Fruit fly (Drosophila melanogaster): Measurements from ENCODE around the gene Cpr65Ec.

Gene Cpr65Ec

dm6 chr3L:7113010-7113409, 20.0 kb downstream of the Cpr65Ec start (continued):
- peak; percentile 60 for TF ChIP-seq achi (GFP tag; optimal IDR thresholded peaks at IDR 0.05)
- TF ChIP-seq Met (GFP tag; optimal IDR thresholded peaks at IDR 0.05), result peak; percentile 75
- no peak for TF ChIP-seq CG6854 (GFP tag; optimal IDR thresholded peaks at IDR 0.05)
- peak; percentile 12 for TF ChIP-seq CG8319 (GFP tag; optimal IDR thresholded peaks at IDR 0.05)
- peak; percentile 37 for TF ChIP-seq CG32006 (GFP tag; optimal IDR thresholded peaks at IDR 0.05)
- TF ChIP-seq Lpt (GFP tag; optimal IDR thresholded peaks at IDR 0.05), result no peak
- no peak for TF ChIP-seq CG11762 (GFP tag; optimal IDR thresholded peaks at IDR 0.05; ENCODE audit: insufficient read depth)
- peak; percentile 55 for TF ChIP-seq Sox14 (GFP tag; optimal IDR thresholded peaks at IDR 0.05)

DNA sequence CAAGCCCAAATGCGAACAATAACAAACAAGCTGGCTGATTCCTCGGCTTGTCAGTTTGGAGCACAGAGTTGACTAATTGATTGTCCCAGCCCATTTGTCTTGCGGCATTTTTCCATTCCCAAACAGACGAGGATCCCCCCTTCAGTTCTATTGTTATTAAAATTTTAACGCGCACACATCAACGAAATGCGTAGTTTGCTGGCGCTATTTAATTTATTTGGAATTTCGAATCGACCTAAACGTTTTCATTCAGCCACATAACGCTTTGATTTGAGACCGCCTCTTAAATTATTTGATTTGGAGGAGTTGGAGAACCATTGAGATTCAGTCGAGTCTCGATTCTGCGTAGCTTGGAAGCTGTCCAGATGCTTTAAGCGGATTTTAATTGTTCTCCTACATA, 22.9 kb downstream of the Cpr65Ec start:
- TF ChIP-seq Eip93F (GFP tag; optimal IDR thresholded peaks at IDR 0.05), result no peak
- no peak for TF ChIP-seq Lpt (GFP tag; optimal IDR thresholded peaks at IDR 0.05)
- no peak for TF ChIP-seq CG32006 (GFP tag; optimal IDR thresholded peaks at IDR 0.05)
- TF ChIP-seq ss (GFP tag; optimal IDR thresholded peaks at IDR 0.05), result no peak
- no peak for TF ChIP-seq CG4318 (GFP tag; optimal IDR thresholded peaks at IDR 0.05)
- no peak for TF ChIP-seq lz (GFP tag; optimal IDR thresholded peaks at IDR 0.05)
- TF ChIP-seq Eip75B (GFP tag; optimal IDR thresholded peaks at IDR 0.05), result no peak
- TF ChIP-seq achi (GFP tag; optimal IDR thresholded peaks at IDR 0.05), result no peak
- TF ChIP-seq topi (GFP tag; optimal IDR thresholded peaks at IDR 0.05), result no peak
- no peak for TF ChIP-seq Smox (GFP tag; optimal IDR thresholded peaks at IDR 0.05)
- no peak for TF ChIP-seq CG16779 (tag; optimal IDR thresholded peaks at IDR 0.05)
- no peak for TF ChIP-seq Ets21C (GFP tag; optimal IDR thresholded peaks at IDR 0.05)
- TF ChIP-seq vri (GFP tag; optimal IDR thresholded peaks at IDR 0.05), result no peak
- TF ChIP-seq Sox14 (GFP tag; optimal IDR thresholded peaks at IDR 0.05), result no peak
- no peak for TF ChIP-seq fd85E (GFP tag; optimal IDR thresholded peaks at IDR 0.05)
- no peak for TF ChIP-seq CG3032 (tag; optimal IDR thresholded peaks at IDR 0.05)
- TF ChIP-seq Blimp-1 (GFP tag; optimal IDR thresholded peaks at IDR 0.05), result no peak

dm6 chr3L:7122136-7122535, 29.1 kb downstream of the Cpr65Ec start:
- TF ChIP-seq Hr4 (GFP tag; optimal IDR thresholded peaks at IDR 0.05) (no peak), salr (GFP tag; optimal IDR thresholded peaks at IDR 0.05) (no peak)

DNA sequence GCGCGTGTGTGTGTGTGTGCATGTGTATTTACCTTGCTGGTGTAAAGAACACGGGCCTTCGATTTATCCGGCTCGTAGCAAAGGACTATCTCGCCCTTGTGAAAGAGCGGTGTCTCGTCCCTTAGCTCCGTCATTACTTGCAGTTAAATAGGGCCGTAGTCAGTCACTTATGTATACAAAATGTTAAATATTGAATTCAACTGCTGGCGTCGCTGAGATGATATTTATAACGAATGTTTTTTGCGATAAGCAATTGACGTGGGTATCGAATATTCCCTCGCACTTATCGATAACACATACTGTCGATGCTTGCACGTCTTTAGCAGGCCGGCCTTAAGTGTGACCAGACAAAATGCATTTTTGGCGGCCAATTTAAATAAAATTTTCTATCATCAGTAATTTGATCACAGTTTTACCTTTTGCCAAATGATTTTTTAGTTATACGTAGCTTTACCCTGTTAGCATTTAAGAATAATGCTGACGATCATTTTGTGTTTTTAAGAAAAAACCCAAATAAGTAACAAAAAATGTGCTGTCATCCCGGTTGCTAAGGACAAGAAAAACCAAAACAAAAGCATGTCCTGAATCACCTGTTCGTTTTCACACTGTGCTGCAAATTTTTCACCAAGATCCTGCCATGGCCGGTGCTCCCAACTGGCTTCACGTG, 32.4 kb downstream of the Cpr65Ec start, which contains the start of the genes msl-3 and BBS1:
TSS of gene msl-3 (minus strand) at position 245 of the 667 bp plus-strand sequence.
TSS of gene BBS1 (plus strand) at position 617 of the 667 bp plus-strand sequence.
- TF ChIP-seq vri (GFP tag; optimal IDR thresholded peaks at IDR 0.05) (no peak), CG1621 (tag; optimal IDR thresholded peaks at IDR 0.05) (no peak), CG6808 (GFP tag; optimal IDR thresholded peaks at IDR 0.05) (no peak), CG11294 (GFP tag; IDR thresholded peaks at IDR 0.05) (no peak), CG8119 (GFP tag; IDR thresholded peaks at IDR 0.05) (no peak), CG6163 (GFP tag; IDR thresholded peaks at IDR 0.05) (no peak), fkh (GFP tag; optimal IDR thresholded peaks at IDR 0.05) (peak; percentile 92)

DNA sequence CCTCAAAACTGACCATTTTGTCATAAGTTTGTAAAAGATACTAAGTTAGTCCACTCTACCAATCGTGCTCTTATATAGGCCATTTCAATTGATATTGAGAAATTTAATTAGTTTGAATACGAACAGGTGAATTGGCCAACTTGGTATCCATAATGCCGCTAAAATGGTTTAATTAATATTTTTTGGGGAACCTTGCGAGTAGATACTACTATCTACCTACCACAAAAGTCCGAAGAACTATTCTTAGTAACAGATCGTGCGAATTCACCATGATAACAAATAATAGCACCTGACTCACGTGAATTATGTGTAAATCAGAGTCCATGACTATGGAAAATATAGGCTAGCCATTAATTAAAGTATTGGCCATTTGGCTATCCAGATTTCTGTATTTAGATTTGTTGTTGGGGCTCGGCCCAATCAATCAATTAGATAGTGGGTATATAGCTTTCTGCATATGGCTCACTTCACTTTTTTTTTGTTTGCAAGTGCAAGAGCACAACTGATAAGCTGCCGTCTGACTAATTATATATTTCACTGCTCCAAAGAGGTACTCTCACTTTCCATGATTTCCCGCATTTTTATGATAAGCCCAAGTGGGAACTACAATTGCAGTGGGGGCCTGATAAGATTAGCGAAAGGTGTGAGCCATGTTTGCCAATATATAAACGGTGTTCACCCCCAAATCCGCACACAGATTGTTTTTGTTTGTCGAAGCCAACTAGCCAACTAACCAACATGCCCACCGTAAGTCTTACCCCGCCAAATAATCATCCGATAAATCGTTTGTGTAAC, 35.4 kb downstream of the Cpr65Ec start, which contains the start of the genes Acbp4 and Acbp6:
TSS of gene Acbp4 (minus strand) at position 51 of the 795 bp plus-strand sequence.
TSS of gene Acbp6 (plus strand) at position 690 of the 795 bp plus-strand sequence.
- TF ChIP-seq svp (GFP tag) (peak; percentile 36), CG10631 (GFP tag; optimal IDR thresholded peaks at IDR 0.05) (no peak)
